Worm (Caenorhabditis elegans) whole organism, L2 larva: ENCODE measurements around the gene D1086.3.

Experiments
- C34F6.9 ChIP-seq: fragments of 150-350 bp; optimal IDR thresholded peaks from 2 replicates; lab custom pipeline; 2014; ENCODE audit warnings: missing biosample characterization, missing genetic modification characterization
- F13H6.1 ChIP-seq: sonication (generic microtip); optimal IDR thresholded peaks from 2 replicates; lab custom pipeline; 2016; ENCODE audit warnings: missing genetic modification characterization, missing compliant biosample characterization
- alr-1 ChIP-seq: fragments of 150-350 bp; optimal IDR thresholded peaks from 2 replicates; lab custom pipeline; 2014; ENCODE audit warnings: missing biosample characterization, missing genetic modification characterization
- dmd-4 ChIP-seq: sonication (generic microtip); optimal IDR thresholded peaks from 2 replicates; lab custom pipeline; 2017; ENCODE audit warnings: missing biosample characterization, missing genetic modification characterization
- elt-3 ChIP-seq: sonication (generic microtip); optimal IDR thresholded peaks from 2 replicates; lab custom pipeline; 2017; ENCODE audit warnings: missing biosample characterization, missing genetic modification characterization
- lin-13 ChIP-seq: fragments of 150-350 bp; optimal IDR thresholded peaks from 2 replicates; lab custom pipeline; 2014; ENCODE audit warnings: missing biosample characterization, missing genetic modification reagents, missing genetic modification characterization
- mbf-1 ChIP-seq: sonication (generic microtip); optimal IDR thresholded peaks from 2 replicates; lab custom pipeline; 2017; ENCODE audit warnings: missing biosample characterization, missing genetic modification characterization
- nhr-11 ChIP-seq: fragments of 150-350 bp; optimal IDR thresholded peaks from 2 replicates; lab custom pipeline; 2014; ENCODE audit warnings: missing biosample characterization, missing genetic modification characterization
- nhr-21 ChIP-seq: fragments of 150-350 bp; optimal IDR thresholded peaks from 2 replicates; lab custom pipeline; 2014; ENCODE audit warnings: missing biosample characterization, missing genetic modification characterization
- nhr-237 ChIP-seq: fragments of 150-350 bp; optimal IDR thresholded peaks from 2 replicates; lab custom pipeline; 2014; ENCODE audit warnings: missing biosample characterization, missing genetic modification characterization
- unc-39 ChIP-seq: fragments of 150-350 bp; optimal IDR thresholded peaks from 2 replicates; lab custom pipeline; 2014; ENCODE audit warnings: missing biosample characterization, missing genetic modification characterization
- unc-55 ChIP-seq: fragments of 150-350 bp; sonication (generic microtip); optimal IDR thresholded peaks from 3 replicates; lab custom pipeline; 2014; ENCODE audit warnings: missing biosample characterization, missing genetic modification reagents, missing genetic modification characterization
- unc-62 ChIP-seq: fragments of 150-350 bp; optimal IDR thresholded peaks from 2 replicates; lab custom pipeline; 2014; ENCODE audit warnings: missing biosample characterization, missing genetic modification reagents, missing genetic modification characterization
- ztf-11 ChIP-seq: sonication (generic microtip); optimal IDR thresholded peaks from 2 replicates; lab custom pipeline; 2017; ENCODE audit warnings: missing biosample characterization, missing genetic modification characterization

The D1086.3 gene

ce11 chrV:14141846-14142245 is 49.3 kb downstream of the D1086.3 start:
- TF ChIP-seq alr-1 (tag; lab: Kevin White, UChicago) (no peak), F13H6.1 (tag; lab: Kevin White, UChicago) (no peak), nhr-21 (tag; lab: Kevin White, UChicago) (no peak), C34F6.9 (tag; lab: Kevin White, UChicago) (no peak), elt-3 (tag; lab: Kevin White, UChicago) (no peak), nhr-11 (tag; lab: Kevin White, UChicago) (no peak), unc-55 (GFP tag; lab: Kevin White, UChicago) (no peak), unc-39 (tag; lab: Kevin White, UChicago) (no peak), unc-62 (GFP tag; lab: Kevin White, UChicago) (no peak), dmd-4 (no peak), mbf-1 (tag; lab: Kevin White, UChicago) (no peak), nhr-237 (no peak), ztf-11 (tag; lab: Kevin White, UChicago) (no peak), lin-13 (GFP tag; lab: Kevin White, UChicago) (no peak)
